Fruit fly (Drosophila melanogaster): ENCODE measurements around the gene CG31068.
A peak's percentile ranks its signal among the peaks of the same experiment; 100 is the strongest.

- TF ChIP-seq CG9948 (tag; optimal IDR thresholded peaks at IDR 0.05) (peak; percentile 46), CG4496 (GFP tag; IDR thresholded peaks at IDR 0.05) (no peak), rn (GFP tag; IDR thresholded peaks at IDR 0.05) (no peak), Ets98B (GFP tag; IDR thresholded peaks at IDR 0.05) (no peak), CG8301 (tag; optimal IDR thresholded peaks at IDR 0.05) (no peak), CG17806 (tag; optimal IDR thresholded peaks at IDR 0.05) (peak; percentile 43), EcR (GFP tag; optimal IDR thresholded peaks at IDR 0.05) (no peak), CG34367 (tag; optimal IDR thresholded peaks at IDR 0.05) (peak; percentile 11), Pif1A (GFP tag; optimal IDR thresholded peaks at IDR 0.05) (no peak), Pif1B (GFP tag; optimal IDR thresholded peaks at IDR 0.05) (no peak), Snoo (tag; optimal IDR thresholded peaks at IDR 0.05) (no peak), CG32121 (GFP tag; IDR thresholded peaks at IDR 0.05) (no peak), CG12605 (GFP tag; IDR thresholded peaks at IDR 0.05) (no peak)
Measured at dm6 chr3R:27198883-27199780, 34.4 kb upstream of the CG31068 start.

All from whole organism, pupa.